Fruit fly (Drosophila melanogaster) S2 (cell line): ENCODE measurements around the gene Ance.

Source experiments
- CG8478 ChIP-seq: fragments of >200 bp; optimal IDR thresholded peaks from 2 replicates; lab custom pipeline; 2018
- CTCF ChIP-seq, 2 experiments: fragments of >200 bp; optimal IDR thresholded peaks; 2 replicates each; lab custom pipeline; 2018

dm6 chr2L:13923984-13924383, 18.5 kb downstream of the Ance start:
- TF ChIP-seq CG8478 (lab: Kevin White, UChicago) (no peak), CTCF (optimal IDR thresholded peaks at IDR 0.05; lab: Kevin White, UChicago) (no peak)
